Fruit fly (Drosophila melanogaster): ENCODE results near the gene CG13308.

DNA sequence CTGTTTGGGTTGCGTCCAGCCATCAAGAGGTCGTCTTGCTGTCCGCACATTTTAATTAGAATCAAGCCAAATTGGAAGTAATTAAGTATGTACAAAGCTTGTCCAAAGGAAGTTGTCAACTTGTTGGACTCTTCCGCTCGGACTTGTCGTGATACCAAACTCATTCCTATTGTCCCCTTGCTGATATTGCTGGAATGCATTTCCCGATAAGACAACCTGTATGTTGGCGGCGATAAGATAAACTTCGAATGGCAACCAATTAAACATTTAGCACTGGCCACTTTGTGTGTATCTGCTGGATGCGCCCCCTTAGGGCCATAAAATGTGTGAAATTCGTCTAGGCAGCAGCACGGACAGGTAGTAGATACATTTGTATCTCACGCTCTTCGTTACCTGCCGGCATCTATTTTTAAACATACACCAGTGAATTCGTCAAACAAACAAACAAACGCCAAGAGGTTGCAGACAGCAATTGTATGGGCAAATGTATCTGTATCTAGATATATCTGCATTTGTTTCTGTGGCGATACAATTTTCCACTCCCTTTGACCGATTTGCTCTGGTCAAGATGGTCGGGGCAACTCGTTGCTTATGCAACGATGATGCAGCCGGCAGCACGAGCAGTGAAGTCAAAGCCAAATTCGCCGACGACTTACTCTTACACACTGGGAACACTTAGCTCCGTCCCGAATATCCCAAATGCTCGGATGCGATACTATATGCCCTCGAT is 24.6 kb downstream of the CG13308 start:
- TF ChIP-seq Sox14 (GFP tag; optimal IDR thresholded peaks at IDR 0.05), result no peak
- no peak for TF ChIP-seq Smox (GFP tag; optimal IDR thresholded peaks at IDR 0.05)
- no peak for TF ChIP-seq CG16779 (tag; optimal IDR thresholded peaks at IDR 0.05)
- TF ChIP-seq Sox102F (GFP tag; optimal IDR thresholded peaks at IDR 0.05), result no peak
- TF ChIP-seq CG4318 (GFP tag; optimal IDR thresholded peaks at IDR 0.05), result no peak
- no peak for TF ChIP-seq OdsH (GFP tag; optimal IDR thresholded peaks at IDR 0.05)
